Worm (Caenorhabditis elegans): ENCODE results near the gene F36D3.14.

- TF ChIP-seq T22C8.4 (GFP tag; IDR thresholded peaks at IDR 0.05) (no peak), tab-1 (GFP tag; IDR thresholded peaks at IDR 0.05) (no peak), klf-2 (GFP tag; conservative IDR thresholded peaks at IDR 0.05) (no peak), flt-1 (GFP tag; IDR thresholded peaks at IDR 0.05) (no peak), cog-1 (tag; optimal IDR thresholded peaks at IDR 0.05) (no peak), ztf-23 (GFP tag; IDR thresholded peaks at IDR 0.05) (no peak)
Measured at ce11 chrV:16483044-16483443, 20.0 kb downstream of the F36D3.14 start, which contains the start of gene F57E7.2.
